Worm (Caenorhabditis elegans) whole organism, late embryonic: ENCODE measurements around the gene cht-5.

Experiments
- C08G9.2 ChIP-seq: sonication (generic microtip); optimal IDR thresholded peaks from 2 replicates; lab custom pipeline; 2016; ENCODE audit warnings: mild to moderate bottlenecking, missing genetic modification characterization, moderate library complexity, missing compliant biosample characterization
- C38D4.7 ChIP-seq: fragments of 200-800 bp; sonication (Bioruptor generic); optimal IDR thresholded peaks from 2 replicates; lab custom pipeline; 2018; ENCODE audit warnings: mild to moderate bottlenecking, missing genetic modification characterization, moderate library complexity, missing compliant biosample characterization
- F13H6.1 ChIP-seq: sonication (generic microtip); optimal IDR thresholded peaks from 2 replicates; lab custom pipeline; 2016; ENCODE audit warnings: missing genetic modification characterization, missing compliant biosample characterization
- K02D7.2 ChIP-seq: sonication (generic microtip); optimal IDR thresholded peaks from 2 replicates; lab custom pipeline; 2017; ENCODE audit warnings: mild to moderate bottlenecking, missing genetic modification characterization, missing compliant biosample characterization
- Y22D7AL.16 ChIP-seq: sonication (generic microtip); optimal IDR thresholded peaks from 2 replicates; lab custom pipeline; 2016; ENCODE audit warnings: missing genetic modification characterization, missing compliant biosample characterization
- ama-1 ChIP-seq: fragments of 150-350 bp; optimal IDR thresholded peaks from 2 replicates; lab custom pipeline; 2014
- ceh-18 ChIP-seq: sonication (generic microtip); optimal IDR thresholded peaks from 2 replicates; lab custom pipeline; 2016; ENCODE audit warnings: missing genetic modification characterization, missing compliant biosample characterization
- ceh-19 ChIP-seq: fragments of 200-800 bp; sonication (Bioruptor generic); optimal IDR thresholded peaks from 2 replicates; lab custom pipeline; 2018; ENCODE audit warnings: mild to moderate bottlenecking, missing genetic modification characterization, missing compliant biosample characterization
- ceh-2 ChIP-seq: sonication (generic microtip); optimal IDR thresholded peaks from 2 replicates; lab custom pipeline; 2016; ENCODE audit warnings: missing genotype, missing genetic modification characterization, missing compliant biosample characterization
- ceh-24 ChIP-seq: sonication (generic microtip); optimal IDR thresholded peaks from 2 replicates; lab custom pipeline; 2016; ENCODE audit warnings: mild to moderate bottlenecking, missing genetic modification characterization, missing compliant biosample characterization
- ceh-6 ChIP-seq: fragments of 200-800 bp; sonication (Bioruptor generic); optimal IDR thresholded peaks from 2 replicates; lab custom pipeline; 2018; ENCODE audit warnings: mild to moderate bottlenecking, missing genetic modification characterization, missing compliant biosample characterization
- che-1 ChIP-seq: sonication (generic microtip); optimal IDR thresholded peaks from 2 replicates; lab custom pipeline; 2016; ENCODE audit warnings: mild to moderate bottlenecking, missing genetic modification characterization, missing compliant biosample characterization
- dve-1 ChIP-seq: sonication (generic microtip); optimal IDR thresholded peaks from 2 replicates; lab custom pipeline; 2017; ENCODE audit warnings: antibody characterized with exemption, mild to moderate bottlenecking, missing genetic modification characterization, missing compliant biosample characterization
- elt-4 ChIP-seq: sonication (generic microtip); optimal IDR thresholded peaks from 2 replicates; lab custom pipeline; 2016; ENCODE audit warnings: missing genetic modification characterization, missing compliant biosample characterization
- fkh-10 ChIP-seq: fragments of 150-350 bp; optimal IDR thresholded peaks from 2 replicates; lab custom pipeline; 2014; ENCODE audit warnings: missing biosample characterization, missing genetic modification reagents, missing genetic modification characterization
- gmeb-2 ChIP-seq: sonication (generic microtip); optimal IDR thresholded peaks from 2 replicates; lab custom pipeline; 2016; ENCODE audit warnings: missing genetic modification characterization, inconsistent platforms, missing compliant biosample characterization
- hlh-30 ChIP-seq: sonication (generic microtip); optimal IDR thresholded peaks from 2 replicates; lab custom pipeline; 2017; ENCODE audit warnings: antibody characterized with exemption, missing genetic modification characterization, missing compliant biosample characterization; ENCODE audit not compliant: insufficient read depth
- hlh-8 ChIP-seq: sonication (generic microtip); optimal IDR thresholded peaks from 2 replicates; lab custom pipeline; 2016; ENCODE audit warnings: missing genotype, missing genetic modification characterization, missing compliant biosample characterization
- lim-6 ChIP-seq: sonication (generic microtip); optimal IDR thresholded peaks from 2 replicates; lab custom pipeline; 2016; ENCODE audit warnings: missing genetic modification characterization, missing compliant biosample characterization
- lin-11 ChIP-seq: fragments of 200-800 bp; sonication (Bioruptor generic); optimal IDR thresholded peaks from 2 replicates; lab custom pipeline; 2018; ENCODE audit warnings: mild to moderate bottlenecking, missing genetic modification characterization, missing compliant biosample characterization
- madf-2 ChIP-seq: sonication (generic microtip); optimal IDR thresholded peaks from 2 replicates; lab custom pipeline; 2017; ENCODE audit warnings: missing genetic modification characterization, missing compliant biosample characterization
- mec-3 ChIP-seq: sonication (generic microtip); optimal IDR thresholded peaks from 2 replicates; lab custom pipeline; 2016; ENCODE audit warnings: borderline replicate concordance, missing genetic modification characterization, missing compliant biosample characterization
- nfya-1 ChIP-seq: sonication (generic microtip); optimal IDR thresholded peaks from 2 replicates; lab custom pipeline; 2017; ENCODE audit warnings: missing genetic modification characterization, mild to moderate bottlenecking, missing compliant biosample characterization, antibody characterized with exemption, moderate library complexity
- nhr-11 ChIP-seq: fragments of 150-350 bp; optimal IDR thresholded peaks from 2 replicates; lab custom pipeline; 2014; ENCODE audit warnings: missing biosample characterization, missing genetic modification characterization
- nhr-232 ChIP-seq: sonication (generic microtip); optimal IDR thresholded peaks from 2 replicates; lab custom pipeline; 2016; ENCODE audit warnings: missing genetic modification characterization, missing compliant biosample characterization
- npax-4 ChIP-seq: sonication (generic microtip); optimal IDR thresholded peaks from 2 replicates; lab custom pipeline; 2016; ENCODE audit warnings: missing genetic modification characterization, missing compliant biosample characterization
- odd-2 ChIP-seq: sonication (generic microtip); optimal IDR thresholded peaks from 2 replicates; lab custom pipeline; 2017; ENCODE audit warnings: antibody characterized with exemption, mild to moderate bottlenecking, missing genetic modification characterization, missing compliant biosample characterization
- pax-1 ChIP-seq: fragments of 150-350 bp; optimal IDR thresholded peaks from 2 replicates; lab custom pipeline; 2014; ENCODE audit warnings: missing biosample characterization, missing genetic modification characterization
- pha-2 ChIP-seq: sonication (generic microtip); optimal IDR thresholded peaks from 2 replicates; lab custom pipeline; 2017; ENCODE audit warnings: mild to moderate bottlenecking, missing genetic modification characterization, missing compliant biosample characterization
- pqm-1 ChIP-seq: sonication (generic microtip); optimal IDR thresholded peaks from 2 replicates; lab custom pipeline; 2016; ENCODE audit warnings: missing genetic modification characterization, missing compliant biosample characterization
- pros-1 ChIP-seq: fragments of 150-350 bp; optimal IDR thresholded peaks from 2 replicates; lab custom pipeline; 2014; ENCODE audit warnings: missing biosample characterization, missing genetic modification reagents, missing genetic modification characterization
- sox-4 ChIP-seq: sonication (generic microtip); optimal IDR thresholded peaks from 2 replicates; lab custom pipeline; 2017; ENCODE audit warnings: mild to moderate bottlenecking, missing genetic modification characterization, inconsistent platforms, missing compliant biosample characterization
- tbx-7 ChIP-seq: sonication (generic microtip); optimal IDR thresholded peaks from 2 replicates; lab custom pipeline; 2016; ENCODE audit warnings: missing genotype, missing genetic modification characterization, missing compliant biosample characterization
- unc-55 ChIP-seq: sonication (generic microtip); optimal IDR thresholded peaks from 2 replicates; lab custom pipeline; 2017; ENCODE audit warnings: missing biosample characterization, missing genetic modification reagents, missing genetic modification characterization
- unc-86 ChIP-seq: sonication (generic microtip); optimal IDR thresholded peaks from 2 replicates; lab custom pipeline; 2016; ENCODE audit warnings: missing genetic modification characterization, missing compliant biosample characterization
- ztf-16 ChIP-seq: sonication (generic microtip); optimal IDR thresholded peaks from 2 replicates; lab custom pipeline; 2017; ENCODE audit warnings: missing genetic modification characterization, missing compliant biosample characterization

cht-5 gene

ce11 chrV:10114329-10114728 lies at the start of gene cht-5:
cht-5 (plus strand) TSS chrV:10114629.
- TF ChIP-seq sox-4 (tag; lab: Kevin White, UChicago), result no peak
- no peak for TF ChIP-seq pha-2
- no peak for TF ChIP-seq nfya-1 (tag; lab: Kevin White, UChicago)
- TF ChIP-seq npax-4 (tag; lab: Kevin White, UChicago), result no peak
- no peak for TF ChIP-seq hlh-8 (tag; lab: Kevin White, UChicago)
- no peak for TF ChIP-seq madf-2
- no peak for TF ChIP-seq C38D4.7 (GFP tag; lab: Kevin White, UChicago)
- no peak for TF ChIP-seq ceh-19 (GFP tag; lab: Kevin White, UChicago)
- TF ChIP-seq F13H6.1 (tag; lab: Kevin White, UChicago), result no peak
- TF ChIP-seq K02D7.2 (tag; lab: Kevin White, UChicago), result no peak
- no peak for TF ChIP-seq ceh-24 (tag; lab: Kevin White, UChicago)
- TF ChIP-seq C08G9.2 (tag; lab: Kevin White, UChicago), result no peak
- no peak for TF ChIP-seq tbx-7 (tag; lab: Kevin White, UChicago)
- no peak for TF ChIP-seq ceh-6
- TF ChIP-seq elt-4 (tag; lab: Kevin White, UChicago), result no peak
- no peak for TF ChIP-seq mec-3 (tag; lab: Kevin White, UChicago)
- TF ChIP-seq gmeb-2, result no peak
- no peak for TF ChIP-seq unc-55
- no peak for TF ChIP-seq dve-1 (tag; lab: Kevin White, UChicago)

ce11 chrV:10065679-10066078 lies 48.8 kb upstream of the cht-5 start:
- TF ChIP-seq lin-11 (tag; lab: Kevin White, UChicago), result no peak
- no peak for TF ChIP-seq ceh-19 (GFP tag; lab: Kevin White, UChicago)

ce11 chrV:10066769-10067168 lies 47.7 kb upstream of the cht-5 start, which contains the start of gene npr-39:
npr-39 (plus strand) TSS chrV:10067069.
- TF ChIP-seq dve-1 (tag; lab: Kevin White, UChicago) (no peak), pros-1 (tag; lab: Kevin White, UChicago) (no peak), nhr-232 (tag; lab: Kevin White, UChicago) (no peak), pqm-1 (no peak), elt-4 (tag; lab: Kevin White, UChicago) (no peak), ceh-2 (tag; lab: Kevin White, UChicago) (no peak), unc-86 (no peak), lin-11 (tag; lab: Kevin White, UChicago) (no peak), mec-3 (tag; lab: Kevin White, UChicago) (no peak), ceh-18 (tag; lab: Kevin White, UChicago) (no peak), C08G9.2 (tag; lab: Kevin White, UChicago) (no peak), C38D4.7 (GFP tag; lab: Kevin White, UChicago) (no peak), che-1 (tag; lab: Kevin White, UChicago) (no peak), F13H6.1 (tag; lab: Kevin White, UChicago) (no peak), lim-6 (tag; lab: Kevin White, UChicago) (no peak), pax-1 (no peak)

ce11 chrV:10070541-10070940 lies 43.9 kb upstream of the cht-5 start, which contains the start of gene nhr-192:
nhr-192 (minus strand) TSS chrV:10070641.
- TF ChIP-seq nfya-1 (tag; lab: Kevin White, UChicago) (no peak), hlh-30 (tag; lab: Kevin White, UChicago) (no peak), K02D7.2 (tag; lab: Kevin White, UChicago) (no peak), fkh-10 (GFP tag; lab: Kevin White, UChicago) (no peak), hlh-8 (tag; lab: Kevin White, UChicago) (no peak), ceh-6 (no peak), pqm-1 (no peak), odd-2 (tag; lab: Kevin White, UChicago) (no peak), sox-4 (tag; lab: Kevin White, UChicago) (no peak), ceh-18 (tag; lab: Kevin White, UChicago) (no peak), ztf-16 (no peak), Y22D7AL.16 (tag; lab: Kevin White, UChicago) (no peak), ama-1 (lab: Kevin White, UChicago) (no peak), nhr-11 (tag; lab: Kevin White, UChicago) (no peak), C38D4.7 (GFP tag; lab: Kevin White, UChicago) (no peak)
